Worm (Caenorhabditis elegans) whole organism, early embryonic: ENCODE measurements around the gene srg-1.

ENCODE experiments used
- F13C5.2 ChIP-seq: sonication (generic microtip); optimal IDR thresholded peaks from 2 replicates; lab custom pipeline; 2017; ENCODE audit warnings: mild to moderate bottlenecking, missing genetic modification characterization, inconsistent platforms, missing compliant biosample characterization
- ama-1 ChIP-seq: fragments of 150-350 bp; optimal IDR thresholded peaks from 2 replicates; lab custom pipeline; 2014
- hnd-1 ChIP-seq: sonication (generic microtip); optimal IDR thresholded peaks from 2 replicates; lab custom pipeline; 2016; ENCODE audit warnings: missing genetic modification characterization, missing compliant biosample characterization
- pes-1 ChIP-seq: fragments of 200-800 bp; sonication (Bioruptor generic); IDR thresholded peaks from 2 replicates; pipeline ENCODE4 v1.3.6; 2022; ENCODE audit warnings: missing genetic modification reagents, missing genetic modification characterization, missing compliant biosample characterization
- scrt-1 ChIP-seq: fragments of 200-800 bp; sonication (Bioruptor generic); IDR thresholded peaks from 2 replicates; pipeline ENCODE4 v1.3.6; 2022; ENCODE audit warnings: missing genetic modification characterization, missing compliant biosample characterization
- tbx-11 ChIP-seq: fragments of 200-800 bp; sonication (Bioruptor generic); IDR thresholded peaks from 2 replicates; pipeline ENCODE4 v1.3.6; 2022; ENCODE audit warnings: missing genetic modification characterization, missing compliant biosample characterization
- tbx-37 ChIP-seq: fragments of 200-800 bp; sonication (Bioruptor generic); conservative IDR thresholded peaks from 2 replicates; pipeline ENCODE4 v1.3.6; 2022; ENCODE audit warnings: missing genetic modification reagents, missing genetic modification characterization, missing compliant biosample characterization
- tra-4 ChIP-seq: sonication (generic microtip); optimal IDR thresholded peaks from 2 replicates; lab custom pipeline; 2017; ENCODE audit warnings: missing genetic modification characterization, missing compliant biosample characterization

DNA sequence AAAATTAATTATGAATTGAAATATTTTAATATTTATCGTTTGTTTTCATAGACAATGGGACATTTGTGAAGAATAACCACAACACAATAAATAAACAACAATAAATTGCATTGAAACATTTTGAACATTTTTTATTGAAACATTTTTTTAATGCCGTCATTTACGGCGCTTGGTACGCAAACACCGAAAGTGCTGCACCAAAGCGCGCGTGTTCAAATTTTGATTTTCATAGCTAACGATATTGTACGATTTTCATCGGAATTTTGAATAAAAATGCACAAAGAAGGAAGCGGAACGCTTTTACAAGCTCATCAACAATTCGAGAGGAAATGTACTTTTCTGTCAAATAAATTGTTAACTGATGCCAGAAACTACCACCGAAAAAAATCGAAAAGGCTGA, 45.6 kb upstream of the srg-1 start:
- TF ChIP-seq ama-1 (lab: Kevin White, UChicago) (no peak), scrt-1 (GFP tag; lab: Robert Waterston, UW) (no peak), tra-4 (tag; lab: Kevin White, UChicago) (no peak), hnd-1 (no peak), pes-1 (no peak), F13C5.2 (tag; lab: Kevin White, UChicago) (no peak), tbx-37 (GFP tag; lab: Robert Waterston, UW) (no peak), tbx-11 (no peak)
